Fruit fly (Drosophila melanogaster) whole organism, adult: ENCODE measurements around the gene Ccz1.

Source experiments
- CG11617 ChIP-seq: fragments of 200-800 bp; sonication (Bioruptor generic); optimal IDR thresholded peaks from 2 replicates; lab custom pipeline; 2017; ENCODE audit warnings: mild to moderate bottlenecking, missing biosample characterization, missing genetic modification reagents, missing genetic modification characterization
- CG33017 ChIP-seq: fragments of 200-800 bp; sonication (Bioruptor generic); optimal IDR thresholded peaks from 2 replicates; lab custom pipeline; 2018; ENCODE audit warnings: missing biosample characterization, mild to moderate bottlenecking, missing genetic modification characterization, moderate library complexity
- CG5204 ChIP-seq: fragments of 200-800 bp; sonication (Bioruptor generic); optimal IDR thresholded peaks from 2 replicates; lab custom pipeline; 2016; ENCODE audit warnings: missing biosample characterization, missing genetic modification characterization
- bab1 ChIP-seq: fragments of 200-800 bp; sonication (Bioruptor generic); optimal IDR thresholded peaks from 3 replicates; lab custom pipeline; 2019; ENCODE audit warnings: missing biosample characterization, mild to moderate bottlenecking, missing genetic modification characterization, moderate library complexity
- kay ChIP-seq: fragments of 200-800 bp; sonication (Bioruptor generic); peaks from one replicate; lab custom pipeline; 2016; ENCODE audit warnings: missing biosample characterization, missing genetic modification characterization, borderline replicate concordance

DNA sequence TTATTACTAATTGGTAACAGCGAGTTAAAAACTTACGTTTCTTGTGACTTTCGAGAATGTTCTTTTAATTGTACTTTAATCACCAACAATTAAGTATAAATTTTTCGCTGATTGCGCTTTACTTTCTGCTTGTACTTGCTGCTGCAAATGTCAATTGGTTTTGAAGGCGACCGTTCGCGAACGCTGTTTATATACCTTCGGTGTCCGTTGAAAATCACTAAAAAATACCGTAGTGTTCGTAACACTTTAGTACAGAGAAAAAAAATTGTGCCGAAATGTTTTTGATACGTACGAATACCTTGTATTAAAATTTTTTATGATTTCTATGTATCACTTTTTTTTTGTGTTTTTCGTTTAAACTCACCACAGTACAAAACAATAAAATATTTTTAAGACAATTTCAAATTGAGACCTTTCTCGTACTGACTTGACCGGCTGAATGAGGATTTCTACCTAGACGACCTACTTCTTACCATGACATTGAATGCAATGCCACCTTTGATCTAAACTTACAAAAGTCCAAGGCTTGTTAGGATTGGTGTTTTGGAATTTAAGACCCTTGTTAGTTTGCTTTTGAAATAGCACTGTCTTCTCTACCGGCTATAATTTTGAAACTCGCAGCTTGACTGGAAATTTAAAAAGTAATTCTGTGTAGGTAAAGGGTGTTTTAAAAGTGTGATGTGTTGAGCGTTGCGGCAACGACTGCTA is 3.7 kb upstream of the Ccz1 start, which contains the start of gene Ubi-p63E:
- peak; percentile 80 for TF ChIP-seq kay (GFP tag; lab: Kevin White, UChicago)
- peak; percentile 55 for TF ChIP-seq bab1 (GFP tag; lab: Kevin White, UChicago)
- peak; percentile 78 for TF ChIP-seq CG5204 (GFP tag; lab: Kevin White, UChicago)
- TF ChIP-seq CG33017 (tag; lab: Kevin White, UChicago), result peak; percentile 50
- peak; percentile 63 for TF ChIP-seq CG11617 (GFP tag; lab: Kevin White, UChicago)
